Fruit fly (Drosophila melanogaster) whole organism, embryonic: ENCODE data around the gene Usf.
A peak's percentile ranks its signal among the peaks of the same experiment; 100 is the strongest.

Experiments used
- CG11504 ChIP-seq: fragments of 200-800 bp; sonication (Bioruptor generic); optimal IDR thresholded peaks from 3 replicates; lab custom pipeline; 2019; ENCODE audit warnings: missing biosample characterization, mild to moderate bottlenecking, missing genetic modification characterization, moderate library complexity
- CG12104 ChIP-seq: fragments of 200-800 bp; sonication (Bioruptor generic); optimal IDR thresholded peaks from 3 replicates; lab custom pipeline; 2016; ENCODE audit warnings: missing biosample characterization, missing genetic modification characterization
- CG12155 ChIP-seq: fragments of 200-800 bp; sonication (Bioruptor generic); optimal IDR thresholded peaks from 3 replicates; lab custom pipeline; 2016; ENCODE audit warnings: missing biosample characterization, missing genetic modification characterization
- CG12769 ChIP-seq: fragments of 200-800 bp; sonication (Bioruptor generic); optimal IDR thresholded peaks from 2 replicates; lab custom pipeline; 2019; ENCODE audit warnings: missing biosample characterization, mild to moderate bottlenecking, missing genetic modification characterization, moderate library complexity
- CG16779 ChIP-seq: fragments of 200-800 bp; sonication (Bioruptor generic); IDR thresholded peaks from 2 replicates; pipeline ENCODE4 v1.3.6; 2022; ENCODE audit warnings: missing biosample characterization, missing genetic modification characterization
- CG16815 ChIP-seq: fragments of 200-800 bp; sonication (Bioruptor generic); optimal IDR thresholded peaks from 3 replicates; lab custom pipeline; 2017; ENCODE audit warnings: missing biosample characterization, mild to moderate bottlenecking, missing genetic modification characterization
- CG17568 ChIP-seq: fragments of 200-800 bp; sonication (Bioruptor generic); optimal IDR thresholded peaks from 2 replicates; lab custom pipeline; 2018; ENCODE audit warnings: missing biosample characterization, mild to moderate bottlenecking, missing genetic modification characterization, moderate library complexity
- CG1832 ChIP-seq: fragments of 200-800 bp; sonication (Bioruptor generic); optimal IDR thresholded peaks from 2 replicates; lab custom pipeline; 2017; ENCODE audit warnings: missing biosample characterization, mild to moderate bottlenecking, missing genetic modification characterization, inconsistent platforms
- CG2712 ChIP-seq: fragments of 200-800 bp; optimal IDR thresholded peaks from 3 replicates; lab custom pipeline; 2019; ENCODE audit warnings: missing biosample characterization, mild to moderate bottlenecking, missing genetic modification characterization, moderate library complexity
- CG32532 ChIP-seq: fragments of 200-800 bp; sonication (Bioruptor generic); IDR thresholded peaks from 2 replicates; pipeline ENCODE4 v1.3.6; 2022; ENCODE audit warnings: missing biosample characterization, missing genetic modification characterization
- CG3726 ChIP-seq: fragments of 200-800 bp; sonication (Bioruptor generic); IDR thresholded peaks from 3 replicates; pipeline ENCODE4, ENCODE4 v1.3.6; 2022; ENCODE audit warnings: missing biosample characterization, missing genetic modification characterization
- CG6689 ChIP-seq: fragments of 200-800 bp; sonication (Bioruptor generic); IDR thresholded peaks from 2 replicates; pipeline ENCODE4 v1.3.6; 2022; ENCODE audit warnings: missing biosample characterization, missing genetic modification characterization
- CG7786 ChIP-seq: fragments of 200-800 bp; sonication (Bioruptor generic); optimal IDR thresholded peaks from 2 replicates; lab custom pipeline; 2016; ENCODE audit warnings: missing biosample characterization, missing genetic modification characterization
- Dll ChIP-seq: fragments of 200-800 bp; sonication (Bioruptor generic); IDR thresholded peaks from 4 replicates; pipeline ENCODE4 v1.3.6; 2022; ENCODE audit warnings: missing biosample characterization, missing genetic modification characterization; ENCODE audit not compliant: partially characterized antibody
- Dref ChIP-seq: fragments of 200-800 bp; sonication (Bioruptor generic); IDR thresholded peaks from 2 replicates; pipeline ENCODE4 v1.3.6; 2022; ENCODE audit warnings: missing biosample characterization, missing genetic modification characterization
- HLH3B ChIP-seq: fragments of 200-800 bp; sonication (Bioruptor generic); IDR thresholded peaks from 2 replicates; pipeline ENCODE4 v1.3.6; 2022; ENCODE audit warnings: missing biosample characterization, missing genetic modification characterization
- Lhr ChIP-seq: fragments of 200-800 bp; sonication (Bioruptor generic); optimal IDR thresholded peaks from 3 replicates; lab custom pipeline; 2017; ENCODE audit warnings: mild to moderate bottlenecking, missing biosample characterization, missing genetic modification reagents, missing genetic modification characterization
- Med ChIP-seq: fragments of 200-800 bp; sonication (Bioruptor generic); peaks from one replicate; lab custom pipeline; 2016; ENCODE audit warnings: missing biosample characterization, missing genetic modification characterization, mild to moderate bottlenecking, inconsistent platforms, moderate library complexity
- NK7.1 ChIP-seq: fragments of 200-800 bp; sonication (Bioruptor generic); optimal IDR thresholded peaks from 3 replicates; lab custom pipeline; 2016; ENCODE audit warnings: missing biosample characterization, missing genetic modification characterization
- Neu2 ChIP-seq: fragments of 200-800 bp; sonication (Bioruptor generic); optimal IDR thresholded peaks from 3 replicates; lab custom pipeline; 2016; ENCODE audit warnings: missing biosample characterization, missing genetic modification characterization, borderline replicate concordance
- Rfx ChIP-seq: fragments of 200-800 bp; sonication (Bioruptor generic); IDR thresholded peaks from 2 replicates; pipeline ENCODE4 v1.3.6; 2022; ENCODE audit warnings: missing biosample characterization, missing genetic modification characterization
- Sry-δ ChIP-seq: fragments of 200-800 bp; sonication (Bioruptor generic); optimal IDR thresholded peaks from 2 replicates; lab custom pipeline; 2016; ENCODE audit warnings: missing biosample characterization, missing genetic modification characterization
- Xrp1 ChIP-seq: fragments of 200-800 bp; sonication (Bioruptor generic); IDR thresholded peaks from 2 replicates; pipeline ENCODE4 v1.3.6; 2022; ENCODE audit warnings: missing biosample characterization, missing genetic modification characterization
- al ChIP-seq: fragments of 200-800 bp; sonication (Bioruptor generic); IDR thresholded peaks from 2 replicates; pipeline ENCODE4 v1.3.6; 2022; ENCODE audit warnings: missing biosample characterization, missing genetic modification characterization
- az2 ChIP-seq: fragments of 200-800 bp; sonication (Bioruptor generic); optimal IDR thresholded peaks from 3 replicates; lab custom pipeline; 2016; ENCODE audit warnings: missing biosample characterization, missing genetic modification characterization
- bbx ChIP-seq: fragments of 200-800 bp; sonication (Bioruptor generic); IDR thresholded peaks from 2 replicates; pipeline ENCODE4 v1.3.6; 2022; ENCODE audit warnings: missing biosample characterization, missing genetic modification characterization; ENCODE audit not compliant: partially characterized antibody
- bigmax ChIP-seq: fragments of 200-800 bp; sonication (Bioruptor generic); optimal IDR thresholded peaks from 2 replicates; lab custom pipeline; 2018; ENCODE audit warnings: missing biosample characterization, mild to moderate bottlenecking, missing genetic modification characterization
- chm ChIP-seq: fragments of 200-800 bp; sonication (Bioruptor generic); IDR thresholded peaks from 2 replicates; pipeline ENCODE4 v1.3.6; 2022; ENCODE audit warnings: missing biosample characterization, missing genetic modification characterization
- dan ChIP-seq: fragments of 200-800 bp; sonication (Bioruptor generic); IDR thresholded peaks from 2 replicates; pipeline ENCODE4 v1.3.6; 2022; ENCODE audit warnings: missing biosample characterization, missing genetic modification characterization
- disco-r ChIP-seq: fragments of 200-800 bp; sonication (Bioruptor generic); optimal IDR thresholded peaks from 2 replicates; lab custom pipeline; 2016; ENCODE audit warnings: missing biosample characterization, missing genetic modification characterization
- dmrt11E ChIP-seq: fragments of 200-800 bp; sonication (Bioruptor generic); optimal IDR thresholded peaks from 3 replicates; lab custom pipeline; 2018; ENCODE audit warnings: missing biosample characterization, mild to moderate bottlenecking, missing genetic modification characterization, moderate library complexity
- dysf ChIP-seq: fragments of 200-800 bp; sonication (Bioruptor generic); IDR thresholded peaks from 3 replicates; pipeline ENCODE4 v1.3.6; 2022; ENCODE audit warnings: missing biosample characterization, missing genetic modification characterization
- exex ChIP-seq: fragments of 200-800 bp; sonication (Bioruptor generic); optimal IDR thresholded peaks from 4 replicates; lab custom pipeline; 2018; ENCODE audit warnings: missing biosample characterization, mild to moderate bottlenecking, missing genetic modification characterization, moderate library complexity
- eyg ChIP-seq: fragments of 200-800 bp; sonication (Bioruptor generic); optimal IDR thresholded peaks from 3 replicates; lab custom pipeline; 2016; ENCODE audit warnings: missing biosample characterization, missing genetic modification characterization
- fd96Cb ChIP-seq: fragments of 200-800 bp; sonication (Bioruptor generic); optimal IDR thresholded peaks from 2 replicates; lab custom pipeline; 2018; ENCODE audit warnings: missing biosample characterization, mild to moderate bottlenecking, missing genetic modification characterization, moderate library complexity
- hb ChIP-seq: fragments of 200-800 bp; sonication (Bioruptor generic); IDR thresholded peaks from 3 replicates; pipeline ENCODE4 v1.3.6; 2022; ENCODE audit warnings: missing biosample characterization, missing genetic modification characterization; ENCODE audit not compliant: partially characterized antibody
- klu ChIP-seq: fragments of 200-800 bp; sonication (Bioruptor generic); IDR thresholded peaks from 2 replicates; pipeline ENCODE4 v1.3.6; 2022; ENCODE audit warnings: missing biosample characterization, missing genetic modification characterization
- lab ChIP-seq: fragments of 200-800 bp; sonication (Bioruptor generic); optimal IDR thresholded peaks from 3 replicates; lab custom pipeline; 2017; ENCODE audit warnings: missing biosample characterization, missing genetic modification characterization, mild to moderate bottlenecking, moderate library complexity, missing genetic modification reagents
- nau ChIP-seq: fragments of 200-800 bp; sonication (Bioruptor generic); optimal IDR thresholded peaks from 3 replicates; lab custom pipeline; 2017; ENCODE audit warnings: missing biosample characterization, mild to moderate bottlenecking, missing genetic modification characterization, missing genetic modification reagents
- phol ChIP-seq: fragments of 200-800 bp; sonication (Bioruptor generic); optimal IDR thresholded peaks from 3 replicates; lab custom pipeline; 2018; ENCODE audit warnings: missing biosample characterization, mild to moderate bottlenecking, missing genetic modification characterization, moderate library complexity
- pita ChIP-seq: fragments of 200-800 bp; sonication (Bioruptor generic); optimal IDR thresholded peaks from 2 replicates; lab custom pipeline; 2017; ENCODE audit warnings: missing biosample characterization, mild to moderate bottlenecking, missing genetic modification characterization
- pum ChIP-seq: fragments of 200-800 bp; sonication (Bioruptor generic); optimal IDR thresholded peaks from 2 replicates; lab custom pipeline; 2016; ENCODE audit warnings: missing biosample characterization, missing genetic modification characterization
- ro ChIP-seq: fragments of 200-800 bp; sonication (Bioruptor generic); IDR thresholded peaks from 2 replicates; pipeline ENCODE4 v1.3.6; 2022; ENCODE audit warnings: missing biosample characterization, missing genetic modification characterization
- sens-2 ChIP-seq: fragments of 200-800 bp; sonication (Bioruptor generic); IDR thresholded peaks from 2 replicates; pipeline ENCODE4 v1.3.6; 2022; ENCODE audit warnings: missing biosample characterization, missing genetic modification characterization
- slbo ChIP-seq: fragments of 200-800 bp; sonication (Bioruptor generic); IDR thresholded peaks from 2 replicates; pipeline ENCODE4 v1.3.6; 2022; ENCODE audit warnings: missing biosample characterization, missing genetic modification characterization
- sr ChIP-seq: fragments of 200-800 bp; sonication (Bioruptor generic); IDR thresholded peaks from 3 replicates; pipeline ENCODE4 v1.3.6; 2022; ENCODE audit warnings: missing biosample characterization, missing genetic modification characterization
- stc ChIP-seq: fragments of 200-800 bp; sonication (Bioruptor generic); IDR thresholded peaks from 2 replicates; pipeline ENCODE4 v1.3.6; 2022; ENCODE audit warnings: missing biosample characterization, missing genetic modification characterization
- trem ChIP-seq: fragments of 200-800 bp; optimal IDR thresholded peaks from 3 replicates; lab custom pipeline; 2019; ENCODE audit warnings: missing biosample characterization, mild to moderate bottlenecking, missing genetic modification characterization, moderate library complexity
- usp ChIP-seq: fragments of >200 bp; optimal IDR thresholded peaks from 2 replicates; lab custom pipeline; 2017; ENCODE audit warnings: missing biosample characterization, missing genetic modification characterization
- zf30C ChIP-seq: fragments of 200-800 bp; sonication (Bioruptor generic); optimal IDR thresholded peaks from 3 replicates; lab custom pipeline; 2018; ENCODE audit warnings: missing biosample characterization, mild to moderate bottlenecking, missing genetic modification characterization

Usf gene

dm6 chrX:4573971-4574370 is 25.4 kb upstream of the Usf start (continued):
- TF ChIP-seq CG16779 (GFP tag; lab: Robert Waterston, UW) (no peak), chm (GFP tag; lab: Robert Waterston, UW) (peak; percentile 16; the same call in 1 of the 2 replicates), Med (GFP tag; lab: Kevin White, UChicago) (peak; percentile 7), CG2712 (peak; percentile 66), CG11504 (peak; percentile 36), CG3726 (GFP tag; lab: Robert Waterston, UW) (no peak), dysf (0 out of 3 replicates have a peak, but pooled peaks have one; percentile 35), bbx (GFP tag; lab: Robert Waterston, UW) (no peak)

dm6 chrX:4571829-4572228 is 23.2 kb upstream of the Usf start, which contains the start of gene CG12684:
CG12684 (minus strand) TSS chrX:4571929.
- TF ChIP-seq CG1832 (GFP tag; lab: Kevin White, UChicago) (no peak), dmrt11E (no peak), pita (GFP tag; lab: Kevin White, UChicago) (no peak), eyg (GFP tag; lab: Kevin White, UChicago) (no peak), hb (GFP tag; lab: Robert Waterston, UW) (no peak), Dll (no peak), bigmax (GFP tag; lab: Kevin White, UChicago) (no peak), CG17568 (GFP tag; lab: Kevin White, UChicago) (no peak), CG32532 (no peak), nau (GFP tag; lab: Kevin White, UChicago) (no peak), CG16815 (no peak), ro (GFP tag; lab: Robert Waterston, UW) (no peak), Neu2 (GFP tag; lab: Kevin White, UChicago) (no peak), stc (no peak)

DNA sequence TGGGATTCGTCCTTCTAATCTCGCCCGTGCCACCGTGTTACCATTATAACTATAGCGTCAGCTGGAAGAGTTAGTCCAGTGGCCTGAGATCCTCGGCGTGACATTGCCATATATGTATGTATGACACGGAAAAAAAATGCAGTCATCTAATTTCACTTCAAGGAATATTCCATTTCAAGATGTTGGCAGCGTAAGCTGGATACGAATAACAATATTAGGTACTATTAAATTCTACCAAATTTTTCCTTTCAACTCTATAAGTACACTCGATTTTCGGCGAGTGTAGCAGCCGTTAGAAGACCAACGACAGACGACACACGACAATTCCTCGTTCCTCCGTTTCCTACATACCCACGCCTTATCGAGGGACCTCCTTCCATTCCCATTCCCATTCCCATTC is 16.4 kb upstream of the Usf start:
- no peak for TF ChIP-seq CG12155 (GFP tag; lab: Kevin White, UChicago)
- no peak for TF ChIP-seq usp (GFP tag; lab: Kevin White, UChicago)
- no peak for TF ChIP-seq Sry-δ (GFP tag; lab: Kevin White, UChicago)
- TF ChIP-seq klu (GFP tag; lab: Robert Waterston, UW): no peak
- TF ChIP-seq phol (tag; lab: Kevin White, UChicago): peak; percentile 3
- peak; percentile 40 for TF ChIP-seq zf30C
- no peak for TF ChIP-seq az2 (GFP tag; lab: Kevin White, UChicago)
- no peak for TF ChIP-seq lab (GFP tag; lab: Kevin White, UChicago)
- no peak for TF ChIP-seq Lhr (GFP tag; lab: Kevin White, UChicago)
- TF ChIP-seq slbo (GFP tag; lab: Robert Waterston, UW): no peak
- no peak for TF ChIP-seq disco-r (GFP tag; lab: Kevin White, UChicago)
- TF ChIP-seq NK7.1 (GFP tag; lab: Kevin White, UChicago): no peak
- no peak for TF ChIP-seq CG7786 (GFP tag; lab: Kevin White, UChicago)
- TF ChIP-seq Rfx (GFP tag; lab: Robert Waterston, UW): no peak
- no peak for TF ChIP-seq exex
- TF ChIP-seq trem (tag; lab: Kevin White, UChicago): no peak
- peak; percentile 16; the same call in 1 of the 2 replicates for TF ChIP-seq dan (GFP tag; lab: Robert Waterston, UW)
- TF ChIP-seq Dref (GFP tag; lab: Robert Waterston, UW): no peak
- no peak for TF ChIP-seq HLH3B (GFP tag; lab: Robert Waterston, UW)
- no peak for TF ChIP-seq sr (GFP tag; lab: Robert Waterston, UW)
- no peak for TF ChIP-seq CG12769 (tag; lab: Kevin White, UChicago)
- TF ChIP-seq sens-2: no peak
- TF ChIP-seq al (GFP tag; lab: Robert Waterston, UW): no peak
- TF ChIP-seq CG6689 (GFP tag; lab: Robert Waterston, UW): no peak
- TF ChIP-seq chm (GFP tag; lab: Robert Waterston, UW): no peak
- TF ChIP-seq CG12104 (GFP tag; lab: Kevin White, UChicago): no peak
- TF ChIP-seq fd96Cb: no peak
- TF ChIP-seq pum (GFP tag; lab: Kevin White, UChicago): no peak
- TF ChIP-seq Xrp1 (GFP tag; lab: Robert Waterston, UW): peak; percentile 49; the same call in 1 of the 2 replicates
